Fruit fly (Drosophila melanogaster) whole organism, embryonic: ENCODE results near the gene CG31792.

Experiments
- Atf3 ChIP-seq: fragments of 200-800 bp; sonication (Bioruptor generic); optimal IDR thresholded peaks from 3 replicates; lab custom pipeline; 2016; ENCODE audit warnings: missing biosample characterization, missing genetic modification characterization
- B-H2 ChIP-seq: fragments of 200-800 bp; sonication (Bioruptor generic); optimal IDR thresholded peaks from 2 replicates; lab custom pipeline; 2018; ENCODE audit warnings: missing biosample characterization, mild to moderate bottlenecking, missing genetic modification characterization
- Bdp1 ChIP-seq: fragments of 200-800 bp; sonication (Bioruptor generic); optimal IDR thresholded peaks from 3 replicates; lab custom pipeline; 2016; ENCODE audit warnings: missing biosample characterization, missing genetic modification characterization
- Bteb2 ChIP-seq: fragments of 200-800 bp; sonication (Bioruptor generic); optimal IDR thresholded peaks from 2 replicates; lab custom pipeline; 2016; ENCODE audit warnings: missing biosample characterization, missing genetic modification characterization
- CG10209 ChIP-seq: fragments of 200-800 bp; sonication (Bioruptor generic); optimal IDR thresholded peaks from 3 replicates; lab custom pipeline; 2017; ENCODE audit warnings: missing biosample characterization, mild to moderate bottlenecking, missing genetic modification characterization, missing genetic modification reagents
- CG11093 ChIP-seq: fragments of 200-800 bp; sonication (Bioruptor generic); IDR thresholded peaks from 3 replicates; pipeline ENCODE4 v1.3.6; 2022; ENCODE audit warnings: missing biosample characterization, missing genetic modification characterization
- CG11695 ChIP-seq: fragments of 200-800 bp; sonication (Bioruptor generic); IDR thresholded peaks from 3 replicates; pipeline ENCODE4 v1.3.6; 2022; ENCODE audit warnings: missing biosample characterization, missing genetic modification characterization
- CG12219 ChIP-seq: fragments of 200-800 bp; sonication (Bioruptor generic); optimal IDR thresholded peaks from 3 replicates; lab custom pipeline; 2018; ENCODE audit warnings: missing biosample characterization, mild to moderate bottlenecking, missing genetic modification characterization
- CG12942 ChIP-seq: fragments of 200-800 bp; sonication (Bioruptor generic); optimal IDR thresholded peaks from 3 replicates; lab custom pipeline; 2016; ENCODE audit warnings: missing biosample characterization, missing genetic modification characterization
- CG15696 ChIP-seq: fragments of 200-800 bp; sonication (Bioruptor generic); optimal IDR thresholded peaks from 2 replicates; lab custom pipeline; 2019; ENCODE audit warnings: missing biosample characterization, mild to moderate bottlenecking, missing genetic modification characterization, moderate library complexity
- CG16815 ChIP-seq: fragments of 200-800 bp; sonication (Bioruptor generic); optimal IDR thresholded peaks from 3 replicates; lab custom pipeline; 2017; ENCODE audit warnings: missing biosample characterization, mild to moderate bottlenecking, missing genetic modification characterization
- CG1792 ChIP-seq: fragments of 200-800 bp; sonication (Bioruptor generic); optimal IDR thresholded peaks from 2 replicates; lab custom pipeline; 2016; ENCODE audit warnings: missing biosample characterization, missing genetic modification characterization
- CG31441 ChIP-seq: fragments of 200-800 bp; sonication (Bioruptor generic); IDR thresholded peaks from 2 replicates; pipeline ENCODE4 v1.3.6; 2022; ENCODE audit warnings: missing biosample characterization, missing genetic modification characterization
- CG3163 ChIP-seq: fragments of 200-800 bp; sonication (Bioruptor generic); optimal IDR thresholded peaks from 3 replicates; lab custom pipeline; 2016; ENCODE audit warnings: missing biosample characterization, missing genetic modification characterization
- CG34376 ChIP-seq: fragments of 200-800 bp; sonication (Bioruptor generic); optimal IDR thresholded peaks from 2 replicates; lab custom pipeline; 2018; ENCODE audit warnings: missing biosample characterization, mild to moderate bottlenecking, missing genetic modification characterization
- CG34422 ChIP-seq: fragments of 200-800 bp; sonication (Bioruptor generic); IDR thresholded peaks from 3 replicates; pipeline ENCODE4 v1.3.6; 2022; ENCODE audit warnings: missing biosample characterization, missing genetic modification characterization
- CG4424 ChIP-seq: fragments of 200-800 bp; sonication (Bioruptor generic); optimal IDR thresholded peaks from 3 replicates; lab custom pipeline; 2016; ENCODE audit warnings: missing biosample characterization, missing genetic modification characterization
- CG4820 ChIP-seq: fragments of 200-800 bp; sonication (Bioruptor generic); optimal IDR thresholded peaks from 3 replicates; lab custom pipeline; 2016; ENCODE audit warnings: missing biosample characterization, missing genetic modification characterization
- CG5180 ChIP-seq: fragments of 200-800 bp; sonication (Bioruptor generic); optimal IDR thresholded peaks from 3 replicates; lab custom pipeline; 2017; ENCODE audit warnings: missing biosample characterization, missing genetic modification characterization, mild to moderate bottlenecking, moderate library complexity, missing genetic modification reagents
- CG7357 ChIP-seq: fragments of 200-800 bp; sonication (Bioruptor generic); IDR thresholded peaks from 3 replicates; pipeline ENCODE4 v1.3.6; 2022; ENCODE audit warnings: missing biosample characterization, missing genetic modification characterization
- CG7372 ChIP-seq: fragments of 200-800 bp; sonication (Bioruptor generic); IDR thresholded peaks from 2 replicates; pipeline ENCODE4 v1.3.6; 2022; ENCODE audit warnings: missing biosample characterization, missing genetic modification characterization
- CG8765 ChIP-seq: fragments of 200-800 bp; sonication (Bioruptor generic); IDR thresholded peaks from 2 replicates; pipeline ENCODE4 v1.3.6; 2022; ENCODE audit warnings: missing biosample characterization, missing genetic modification characterization
- CG9437 ChIP-seq: fragments of 200-800 bp; sonication (Bioruptor generic); optimal IDR thresholded peaks from 2 replicates; lab custom pipeline; 2018; ENCODE audit warnings: missing biosample characterization, mild to moderate bottlenecking, missing genetic modification characterization
- CoRest ChIP-seq: fragments of 200-800 bp; sonication (Bioruptor generic); optimal IDR thresholded peaks from 3 replicates; lab custom pipeline; 2018; ENCODE audit warnings: missing biosample characterization, mild to moderate bottlenecking, missing genetic modification characterization, moderate library complexity
- Dek ChIP-seq: fragments of 200-800 bp; sonication (Bioruptor generic); optimal IDR thresholded peaks from 3 replicates; lab custom pipeline; 2019; ENCODE audit warnings: missing biosample characterization, mild to moderate bottlenecking, missing genetic modification characterization, moderate library complexity
- ERR ChIP-seq: fragments of 200-800 bp; sonication (Bioruptor generic); optimal IDR thresholded peaks from 2 replicates; lab custom pipeline; 2016; ENCODE audit warnings: missing biosample characterization, missing genetic modification characterization
- Ravus ChIP-seq: fragments of 200-800 bp; sonication (Bioruptor generic); IDR thresholded peaks from 2 replicates; pipeline ENCODE4 v1.3.6; 2022; ENCODE audit warnings: missing biosample characterization, missing genetic modification characterization
- Rx ChIP-seq: fragments of 200-800 bp; sonication (Bioruptor generic); IDR thresholded peaks from 2 replicates; pipeline ENCODE4 v1.3.6; 2022; ENCODE audit warnings: missing biosample characterization, missing genetic modification characterization
- Sox102F ChIP-seq: fragments of 200-800 bp; sonication (Bioruptor generic); optimal IDR thresholded peaks from 2 replicates; lab custom pipeline; 2018; ENCODE audit warnings: missing biosample characterization, mild to moderate bottlenecking, missing genetic modification characterization, moderate library complexity
- Spps ChIP-seq: fragments of 200-800 bp; sonication (Bioruptor generic); optimal IDR thresholded peaks from 2 replicates; lab custom pipeline; 2018; ENCODE audit warnings: missing biosample characterization, mild to moderate bottlenecking, missing genetic modification characterization
- Sry-β ChIP-seq: fragments of 200-800 bp; sonication (Bioruptor generic); optimal IDR thresholded peaks from 2 replicates; lab custom pipeline; 2018; ENCODE audit warnings: missing biosample characterization, mild to moderate bottlenecking, missing genetic modification characterization, moderate library complexity
- btn ChIP-seq: fragments of 200-800 bp; sonication (Bioruptor generic); optimal IDR thresholded peaks from 2 replicates; lab custom pipeline; 2016; ENCODE audit warnings: missing biosample characterization, missing genetic modification characterization
- corto ChIP-seq: fragments of 200-800 bp; sonication (Bioruptor generic); optimal IDR thresholded peaks from 2 replicates; lab custom pipeline; 2016; ENCODE audit warnings: missing biosample characterization, mild to moderate bottlenecking, missing genetic modification characterization, moderate library complexity
- crol ChIP-seq: fragments of 200-800 bp; sonication (Bioruptor generic); IDR thresholded peaks from 2 replicates; pipeline ENCODE4 v1.3.6; 2022; ENCODE audit warnings: missing biosample characterization, missing genetic modification characterization
- disco-r ChIP-seq: fragments of 200-800 bp; sonication (Bioruptor generic); optimal IDR thresholded peaks from 2 replicates; lab custom pipeline; 2016; ENCODE audit warnings: missing biosample characterization, missing genetic modification characterization
- gem ChIP-seq: fragments of 200-800 bp; sonication (Bioruptor generic); optimal IDR thresholded peaks from 2 replicates; lab custom pipeline; 2019; ENCODE audit warnings: missing biosample characterization, mild to moderate bottlenecking, missing genetic modification characterization, moderate library complexity
- gro ChIP-seq: fragments of 200-800 bp; sonication (Bioruptor generic); optimal IDR thresholded peaks from 2 replicates; lab custom pipeline; 2016; ENCODE audit warnings: missing biosample characterization, missing genetic modification characterization
- gsb ChIP-seq: fragments of 200-800 bp; sonication (Bioruptor generic); IDR thresholded peaks from 2 replicates; pipeline ENCODE4 v1.3.6; 2022; ENCODE audit warnings: missing biosample characterization, missing genetic modification characterization
- gsb-n ChIP-seq: fragments of 200-800 bp; sonication (Bioruptor generic); optimal IDR thresholded peaks from 3 replicates; lab custom pipeline; 2018; ENCODE audit warnings: missing biosample characterization, mild to moderate bottlenecking, missing genetic modification characterization
- kay ChIP-seq: fragments of 200-800 bp; sonication (Bioruptor generic); optimal IDR thresholded peaks from 2 replicates; lab custom pipeline; 2016; ENCODE audit warnings: missing biosample characterization, missing genetic modification characterization
- lmd ChIP-seq: fragments of 200-800 bp; sonication (Bioruptor generic); IDR thresholded peaks from 2 replicates; pipeline ENCODE4 v1.3.6; 2022; ENCODE audit warnings: missing biosample characterization, missing genetic modification characterization
- pfk ChIP-seq: fragments of 200-800 bp; sonication (Bioruptor generic); optimal IDR thresholded peaks from 2 replicates; lab custom pipeline; 2018; ENCODE audit warnings: missing biosample characterization, mild to moderate bottlenecking, missing genetic modification characterization, moderate library complexity
- sc ChIP-seq, 3 experiments: fragments of >200 bp in 2 of 3; fragments of 200-800 bp in 1 of 3; sonication (Bioruptor generic) in 1 of 3; optimal IDR thresholded peaks; 2 replicates in 2 of 3; 3 replicates in 1 of 3; lab custom pipeline; 2017; ENCODE audit warnings: mild to moderate bottlenecking in 1 of 3, missing biosample characterization in 1 of 3, missing genetic modification characterization in 1 of 3, missing genetic modification reagents in 1 of 3
- scrt ChIP-seq: fragments of 200-800 bp; sonication (Bioruptor generic); optimal IDR thresholded peaks from 2 replicates; lab custom pipeline; 2018; ENCODE audit warnings: missing biosample characterization, mild to moderate bottlenecking, missing genetic modification characterization, moderate library complexity
- stc ChIP-seq: fragments of 200-800 bp; sonication (Bioruptor generic); IDR thresholded peaks from 2 replicates; pipeline ENCODE4 v1.3.6; 2022; ENCODE audit warnings: missing biosample characterization, missing genetic modification characterization
- tll ChIP-seq, 2 experiments: fragments of 200-800 bp in 1 of 2; fragments of >200 bp in 1 of 2; sonication (Bioruptor generic) in 1 of 2; optimal IDR thresholded peaks; 2 replicates each; lab custom pipeline; 2017 to 2019; ENCODE audit warnings: missing biosample characterization in 2 of 2, missing genetic modification characterization in 2 of 2, mild to moderate bottlenecking in 1 of 2, moderate library complexity in 1 of 2
- unc-4 ChIP-seq: fragments of 200-800 bp; sonication (Bioruptor generic); IDR thresholded peaks from 2 replicates; pipeline ENCODE4 v1.3.6; 2022; ENCODE audit warnings: missing biosample characterization, missing genetic modification characterization; ENCODE audit not compliant: partially characterized antibody
- wek ChIP-seq: fragments of 200-800 bp; sonication (Bioruptor generic); optimal IDR thresholded peaks from 3 replicates; lab custom pipeline; 2018; ENCODE audit warnings: missing biosample characterization, mild to moderate bottlenecking, missing genetic modification characterization, moderate library complexity

CG31792 gene

DNA sequence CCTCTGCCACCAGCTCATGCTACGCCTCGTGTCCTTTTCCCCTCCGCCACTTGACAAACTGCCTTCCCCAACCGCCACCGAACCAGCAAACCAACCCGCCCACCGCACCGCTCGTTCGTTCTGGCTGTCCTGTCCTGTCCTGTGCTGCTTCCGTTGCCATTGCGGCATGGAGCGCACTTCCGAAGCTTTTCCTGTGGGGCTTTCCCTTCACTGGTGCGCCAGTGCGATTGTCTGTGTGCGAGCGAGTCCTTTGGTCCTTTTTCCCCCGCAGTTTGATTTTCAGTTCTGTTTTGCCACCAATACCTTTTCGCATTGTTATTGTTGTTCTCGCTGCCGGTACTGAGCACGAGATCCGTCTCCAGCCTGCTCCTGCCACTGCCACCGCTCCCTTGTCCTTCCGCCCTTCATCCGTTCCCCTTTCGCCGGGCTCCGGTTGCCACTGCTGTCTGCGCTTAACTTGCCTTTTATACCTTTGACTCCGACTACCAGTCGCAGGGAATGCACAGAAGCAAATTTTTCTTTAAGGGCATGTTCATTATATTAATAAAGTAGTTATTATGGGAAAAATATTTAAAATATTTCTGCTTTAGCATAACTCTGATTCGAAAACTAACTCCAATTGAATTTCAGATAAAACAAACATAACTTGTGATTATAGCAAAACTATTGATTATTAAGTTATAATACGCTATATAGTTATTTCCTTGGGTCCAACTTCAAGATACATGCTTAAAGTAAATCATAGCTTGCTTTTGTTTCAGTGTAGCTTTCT lies 26.9 kb downstream of the CG31792 start (continued):
- TF ChIP-seq CG10209 (GFP tag; lab: Kevin White, UChicago) (peak; percentile 70), wek (no peak), CG5180 (peak; percentile 58), stc (peak; percentile 41; the same call in 1 of the 2 replicates), scrt (peak; percentile 70), CG31441 (peak; percentile 74), Atf3 (GFP tag; lab: Kevin White, UChicago) (no peak), CG15696 (tag; lab: Kevin White, UChicago) (peak; percentile 9), Bdp1 (no peak), B-H2 (GFP tag; lab: Kevin White, UChicago) (peak; percentile 67), CG34376 (peak; percentile 67), CoRest (tag; lab: Kevin White, UChicago) (peak; percentile 86), CG3163 (no peak), Sry-β (GFP tag; lab: Kevin White, UChicago) (no peak), ERR (GFP tag; lab: Kevin White, UChicago) (no peak), gsb (GFP tag; lab: Robert Waterston, UW) (no peak), Bteb2 (GFP tag; lab: Kevin White, UChicago) (peak; percentile 40), tll (GFP tag; optimal IDR thresholded peaks at IDR 0.05; lab: Kevin White, UChicago) (no peak), disco-r (GFP tag; lab: Kevin White, UChicago) (no peak), CG9437 (GFP tag; lab: Kevin White, UChicago) (peak; percentile 62), CG11695 (GFP tag; lab: Robert Waterston, UW) (peak; percentile 66), corto (GFP tag; lab: Kevin White, UChicago) (no peak), CG11093 (GFP tag; lab: Robert Waterston, UW) (peak; percentile 10; the same call in 1 of the 3 replicates), CG16815 (peak; percentile 25), btn (GFP tag; lab: Kevin White, UChicago) (no peak), CG7372 (GFP tag; lab: Robert Waterston, UW) (peak; percentile 10; the same call in 1 of the 2 replicates), CG7357 (no peak), sc (optimal IDR thresholded peaks at IDR 0.05; lab: Kevin White, UChicago) (no peak), sc (GFP tag; optimal IDR thresholded peaks at IDR 0.05; lab: Kevin White, UChicago) (peak; percentile 21), Spps (tag; lab: Kevin White, UChicago) (no peak), gsb-n (no peak), Dek (tag; lab: Kevin White, UChicago) (peak; percentile 74), CG4820 (GFP tag; lab: Kevin White, UChicago) (peak; percentile 32), Rx (GFP tag; lab: Robert Waterston, UW) (no peak), CG12219 (peak; percentile 54), pfk (GFP tag; lab: Kevin White, UChicago) (no peak), CG8765 (GFP tag; lab: Robert Waterston, UW) (no peak), gem (tag; lab: Kevin White, UChicago) (peak; percentile 85), CG12942 (GFP tag; lab: Kevin White, UChicago) (peak; percentile 35), kay (GFP tag; lab: Kevin White, UChicago) (peak; percentile 23), Ravus (GFP tag; lab: Robert Waterston, UW) (no peak), Sox102F (GFP tag; lab: Kevin White, UChicago) (peak; percentile 75), CG1792 (GFP tag; lab: Kevin White, UChicago) (no peak), CG34422 (GFP tag; lab: Robert Waterston, UW) (no peak), gro (GFP tag; lab: Kevin White, UChicago) (no peak), CG4424 (GFP tag; lab: Kevin White, UChicago) (peak; percentile 43), unc-4 (GFP tag; lab: Robert Waterston, UW) (0 out of 2 replicates have a peak, but pooled peaks have one; percentile 29), crol (GFP tag; lab: Robert Waterston, UW) (peak; percentile 90), lmd (peak; percentile 55)
